Fruit fly (Drosophila melanogaster) whole organism, wandering third instar larva: ENCODE results near the gene CG8543.

ENCODE experiments used
- Abd-B ChIP-seq: fragments of >200 bp; optimal IDR thresholded peaks from 2 replicates; lab custom pipeline; 2017; ENCODE audit warnings: missing biosample characterization, missing genetic modification characterization
- Dif ChIP-seq: fragments of 200-275, 200-300 bp; sonication (Bioruptor generic); optimal IDR thresholded peaks from 2 replicates; lab custom pipeline; 2018; ENCODE audit warnings: missing biosample characterization, missing genetic modification characterization; ENCODE audit not compliant: partially characterized antibody
- HLH106 ChIP-seq: fragments of 200-800 bp; optimal IDR thresholded peaks from 3 replicates; lab custom pipeline; 2019; ENCODE audit warnings: missing biosample characterization, mild to moderate bottlenecking, missing genetic modification characterization, moderate library complexity
- OdsH ChIP-seq: fragments of 200-800 bp; sonication (Bioruptor generic); optimal IDR thresholded peaks from 2 replicates; lab custom pipeline; 2016; ENCODE audit warnings: missing biosample characterization, mild to moderate bottlenecking, missing genetic modification characterization
- Sp1 ChIP-seq: fragments of 200-800 bp; sonication (Bioruptor generic); optimal IDR thresholded peaks from 3 replicates; lab custom pipeline; 2019; ENCODE audit warnings: missing biosample characterization, mild to moderate bottlenecking, missing genetic modification characterization, moderate library complexity
- br ChIP-seq: fragments of 200-800 bp; sonication (Bioruptor generic); optimal IDR thresholded peaks from 2 replicates; lab custom pipeline; 2016; ENCODE audit warnings: missing biosample characterization, missing genetic modification characterization
- brk ChIP-seq: fragments of 200-800 bp; sonication (Bioruptor generic); optimal IDR thresholded peaks from 2 replicates; lab custom pipeline; 2016; ENCODE audit warnings: missing biosample characterization, mild to moderate bottlenecking, missing genetic modification characterization
- dl ChIP-seq, 2 experiments: fragments of 175-275, 200-275 bp in 1 of 2; fragments of 200-275 bp in 1 of 2; sonication (Bioruptor generic); optimal IDR thresholded peaks; lab custom pipeline; 2018; ENCODE audit warnings: mild to moderate bottlenecking in 2 of 2, missing biosample characterization in 2 of 2, missing genetic modification characterization in 2 of 2, moderate library complexity in 2 of 2; ENCODE audit not compliant: partially characterized antibody in 2 of 2, insufficient read depth in 1 of 2
- h ChIP-seq: fragments of 200-800 bp; sonication (Bioruptor generic); optimal IDR thresholded peaks from 3 replicates; lab custom pipeline; 2016; ENCODE audit warnings: missing biosample characterization, mild to moderate bottlenecking, missing genetic modification characterization
- lola ChIP-seq: fragments of >200 bp; optimal IDR thresholded peaks from 2 replicates; lab custom pipeline; 2017; ENCODE audit warnings: missing biosample characterization, missing genetic modification characterization
- psq ChIP-seq: fragments of 200-800 bp; sonication (Bioruptor generic); optimal IDR thresholded peaks from 3 replicates; lab custom pipeline; 2017; ENCODE audit warnings: missing biosample characterization, mild to moderate bottlenecking, missing genetic modification characterization, moderate library complexity
- usp ChIP-seq: fragments of >200 bp; optimal IDR thresholded peaks from 2 replicates; lab custom pipeline; 2017; ENCODE audit warnings: missing biosample characterization, missing genetic modification characterization

DNA sequence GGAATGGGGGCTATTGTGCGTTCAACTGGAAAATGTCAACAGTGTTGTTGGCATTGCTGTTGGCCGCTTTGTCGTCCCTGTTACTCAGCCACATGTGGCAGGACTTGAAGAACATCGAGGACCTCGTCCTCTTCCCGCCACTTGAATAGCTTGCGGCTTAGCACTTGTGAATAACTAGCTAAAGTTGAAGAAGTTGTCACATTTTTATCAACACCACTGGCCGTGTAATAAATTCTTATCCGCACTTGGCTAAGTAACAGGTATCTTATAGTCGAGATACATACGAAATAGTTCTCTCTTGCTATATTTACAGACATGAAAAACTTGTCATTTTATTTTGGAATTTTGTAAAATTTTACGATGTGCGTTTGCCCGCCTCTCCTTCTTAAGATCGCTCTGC lies 5.2 kb upstream of the CG8543 start, which contains the start of gene CG43292:
- TF ChIP-seq Sp1 (GFP tag; lab: Kevin White, UChicago) (no peak), h (no peak), psq (GFP tag; lab: Kevin White, UChicago) (no peak), Abd-B (GFP tag; lab: Kevin White, UChicago) (no peak), lola (no peak), dl (GFP tag; optimal IDR thresholded peaks at IDR 0.05; lab: Kevin White, UChicago; ENCODE audit: insufficient read depth in 1 of 2, partially characterized antibody in 2 of 2) (no peak), usp (no peak), brk (GFP tag; lab: Kevin White, UChicago) (no peak), OdsH (no peak), Dif (GFP tag; lab: Kevin White, UChicago) (no peak), HLH106 (tag; lab: Kevin White, UChicago) (no peak), br (no peak)
